Fruit fly (Drosophila melanogaster): Measurements from ENCODE around the gene CG11630.

The CG11630 gene

dm6 chr2L:21757264-21758066, 26.4 kb downstream of the CG11630 start, which contains the start of the genes step and CG1416 (continued):
- TF ChIP-seq vnd (GFP tag; IDR thresholded peaks at IDR 0.05; ENCODE audit: partially characterized antibody) (peak; percentile 5; the same call in 2 of the 3 replicates), chinmo (GFP tag; IDR thresholded peaks at IDR 0.05; ENCODE audit: partially characterized antibody) (peak; percentile 50; the same call in 1 of the 4 replicates), bcd (GFP tag; optimal IDR thresholded peaks at IDR 0.05) (peak; percentile 57), CG16863 (GFP tag; optimal IDR thresholded peaks at IDR 0.05) (peak; percentile 54), gsb (GFP tag; IDR thresholded peaks at IDR 0.05) (no peak), CG9817 (tag; optimal IDR thresholded peaks at IDR 0.05) (peak; percentile 61), BtbVII (GFP tag; optimal IDR thresholded peaks at IDR 0.05) (no peak), CG7372 (GFP tag; IDR thresholded peaks at IDR 0.05) (peak; percentile 53; the same call in 1 of the 2 replicates), tap (tag; optimal IDR thresholded peaks at IDR 0.05) (no peak), ab (GFP tag; optimal IDR thresholded peaks at IDR 0.05) (no peak), her (GFP tag; optimal IDR thresholded peaks at IDR 0.05) (peak; percentile 29), MTF-1 (GFP tag; optimal IDR thresholded peaks at IDR 0.05; ENCODE audit: borderline replicate concordance) (no peak), schlank (tag; optimal IDR thresholded peaks at IDR 0.05) (no peak), knrl (GFP tag; IDR thresholded peaks at IDR 0.05; ENCODE audit: partially characterized antibody) (no peak; the same call in 1 of the 3 replicates), ftz-f1 (GFP tag; optimal IDR thresholded peaks at IDR 0.05) (no peak), grn (GFP tag; optimal IDR thresholded peaks at IDR 0.05) (no peak), gce (GFP tag; IDR thresholded peaks at IDR 0.05) (no peak), CG13123 (GFP tag; optimal IDR thresholded peaks at IDR 0.05) (no peak), Gug (GFP tag; IDR thresholded peaks at IDR 0.05) (peak; percentile 77), sens-2 (GFP tag; IDR thresholded peaks at IDR 0.05) (no peak), CG8089 (GFP tag; optimal IDR thresholded peaks at IDR 0.05) (peak; percentile 59), TFAM (GFP tag; optimal IDR thresholded peaks at IDR 0.05) (no peak), mirr (GFP tag; optimal IDR thresholded peaks at IDR 0.05) (no peak), Stat92E (GFP tag; optimal IDR thresholded peaks at IDR 0.05) (no peak), ranshi (GFP tag; IDR thresholded peaks at IDR 0.05) (0 out of 2 replicates have a peak, but pooled peaks have one; percentile 61), Adf1 (GFP tag; IDR thresholded peaks at IDR 0.05) (no peak), Lim3 (GFP tag; IDR thresholded peaks at IDR 0.05) (no peak), CG14050 (GFP tag; IDR thresholded peaks at IDR 0.05) (no peak), onecut (GFP tag; IDR thresholded peaks at IDR 0.05) (no peak), corto (GFP tag; optimal IDR thresholded peaks at IDR 0.05) (no peak), CG15514 (GFP tag; optimal IDR thresholded peaks at IDR 0.05) (peak; percentile 42), fru (optimal IDR thresholded peaks at IDR 0.05) (no peak), Fer3 (tag; optimal IDR thresholded peaks at IDR 0.05) (peak; percentile 34), chn (GFP tag; optimal IDR thresholded peaks at IDR 0.05) (peak; percentile 64), CG30431 (GFP tag; optimal IDR thresholded peaks at IDR 0.05) (peak; percentile 21), Bgb (GFP tag; IDR thresholded peaks at IDR 0.05; ENCODE audit: partially characterized antibody) (peak; percentile 80), sima (GFP tag; optimal IDR thresholded peaks at IDR 0.05) (no peak), Abd-B (GFP tag; optimal IDR thresholded peaks at IDR 0.05) (no peak), danr (GFP tag; IDR thresholded peaks at IDR 0.05) (0 out of 2 replicates have a peak, but pooled peaks have one; percentile 30), mld (GFP tag; IDR thresholded peaks at IDR 0.05; ENCODE audit: partially characterized antibody) (peak; percentile 53; the same call in 1 of the 3 replicates), insv (GFP tag; optimal IDR thresholded peaks at IDR 0.05) (no peak), CG8290 (GFP tag; optimal IDR thresholded peaks at IDR 0.05) (peak; percentile 57), CG8290 (tag; optimal IDR thresholded peaks at IDR 0.05) (peak in 1 of 2 experiments; percentile 75)

All from whole organism, embryonic.